Fruit fly (Drosophila melanogaster) whole organism: ENCODE measurements around the gene Ice2.

ENCODE experiments used
- CG8478 ChIP-seq: fragments of >200 bp; optimal IDR thresholded peaks from 2 replicates; lab custom pipeline; 2018; ENCODE audit warnings: inconsistent platforms
- Dll ChIP-seq: fragments of >200 bp; optimal IDR thresholded peaks from 2 replicates; lab custom pipeline; 2017
- EcR ChIP-seq, 2 experiments: fragments of >200 bp; optimal IDR thresholded peaks; 2 replicates each; lab custom pipeline; 2017; ENCODE audit warnings: missing biosample characterization in 2 of 2, missing genetic modification characterization in 2 of 2, missing genetic modification reagents in 2 of 2
- pan ChIP-seq: fragments of >200 bp; optimal IDR thresholded peaks from 2 replicates; lab custom pipeline; 2017
- psq ChIP-seq: fragments of >200 bp; optimal IDR thresholded peaks from 2 replicates; lab custom pipeline; 2017
- usp ChIP-seq: fragments of >200 bp; optimal IDR thresholded peaks from 2 replicates; lab custom pipeline; 2017; ENCODE audit warnings: missing biosample characterization, missing genetic modification characterization, mixed read lengths

- TF ChIP-seq CG8478 (lab: Kevin White, UChicago): no peak
- no peak for TF ChIP-seq Dll (lab: Kevin White, UChicago)
- no peak for TF ChIP-seq usp (GFP tag; lab: Kevin White, UChicago)
- TF ChIP-seq psq: no peak
- no peak for TF ChIP-seq EcR (GFP tag; optimal IDR thresholded peaks at IDR 0.05; lab: Kevin White, UChicago)
- TF ChIP-seq pan (lab: Kevin White, UChicago): no peak
Observed at dm6 chr3R:21118784-21119183, 11.2 kb upstream of the Ice2 start, which contains the start of gene Bdbt.
